Worm (Caenorhabditis elegans) whole organism, early embryonic: ENCODE results near the gene T05E12.9.

Source experiments
- B0310.2 ChIP-seq: sonication (generic microtip); optimal IDR thresholded peaks from 2 replicates; lab custom pipeline; 2016; ENCODE audit warnings: mild to moderate bottlenecking, missing genetic modification characterization, missing compliant biosample characterization
- aly-1 ChIP-seq: sonication (generic microtip); optimal IDR thresholded peaks from 2 replicates; lab custom pipeline; 2016; ENCODE audit warnings: missing genetic modification characterization, missing compliant biosample characterization
- ama-1 ChIP-seq: fragments of 150-350 bp; optimal IDR thresholded peaks from 2 replicates; lab custom pipeline; 2014
- ceh-36 ChIP-seq: sonication (generic microtip); optimal IDR thresholded peaks from 2 replicates; lab custom pipeline; 2016; ENCODE audit warnings: missing genetic modification characterization, inconsistent platforms, missing compliant biosample characterization
- ets-7 ChIP-seq: sonication (generic microtip); optimal IDR thresholded peaks from 2 replicates; lab custom pipeline; 2016; ENCODE audit warnings: missing genotype, missing genetic modification characterization, missing compliant biosample characterization
- flt-1 ChIP-seq: fragments of 200-800 bp; sonication (Bioruptor generic); IDR thresholded peaks from 2 replicates; pipeline ENCODE4 v1.3.6; 2022; ENCODE audit warnings: missing genetic modification characterization, missing compliant biosample characterization
- hmg-4 ChIP-seq: fragments of 200-800 bp; sonication (Bioruptor generic); optimal IDR thresholded peaks from 2 replicates; lab custom pipeline; 2018; ENCODE audit warnings: mild to moderate bottlenecking, missing genetic modification characterization, missing compliant biosample characterization
- hnd-1 ChIP-seq: sonication (generic microtip); optimal IDR thresholded peaks from 2 replicates; lab custom pipeline; 2016; ENCODE audit warnings: missing genetic modification characterization, missing compliant biosample characterization
- pes-1 ChIP-seq: fragments of 200-800 bp; sonication (Bioruptor generic); IDR thresholded peaks from 2 replicates; pipeline ENCODE4 v1.3.6; 2022; ENCODE audit warnings: missing genetic modification reagents, missing genetic modification characterization, missing compliant biosample characterization
- scrt-1 ChIP-seq: fragments of 200-800 bp; sonication (Bioruptor generic); IDR thresholded peaks from 2 replicates; pipeline ENCODE4 v1.3.6; 2022; ENCODE audit warnings: missing genetic modification characterization, missing compliant biosample characterization
- tbx-11 ChIP-seq: fragments of 200-800 bp; sonication (Bioruptor generic); IDR thresholded peaks from 2 replicates; pipeline ENCODE4 v1.3.6; 2022; ENCODE audit warnings: missing genetic modification characterization, missing compliant biosample characterization
- tbx-37 ChIP-seq: fragments of 200-800 bp; sonication (Bioruptor generic); conservative IDR thresholded peaks from 2 replicates; pipeline ENCODE4 v1.3.6; 2022; ENCODE audit warnings: missing genetic modification reagents, missing genetic modification characterization, missing compliant biosample characterization

- TF ChIP-seq ets-7 (tag; lab: Kevin White, UChicago) (no peak), hmg-4 (no peak), ama-1 (lab: Kevin White, UChicago) (no peak), B0310.2 (tag; lab: Kevin White, UChicago) (no peak), flt-1 (GFP tag; lab: Robert Waterston, UW) (no peak), hnd-1 (no peak), scrt-1 (GFP tag; lab: Robert Waterston, UW) (no peak), aly-1 (tag; lab: Kevin White, UChicago) (no peak), tbx-37 (no peak), pes-1 (no peak), ceh-36 (tag; lab: Kevin White, UChicago) (no peak), tbx-11 (GFP tag; lab: Robert Waterston, UW) (no peak)
Measured at ce11 chrV:17059987-17060386, 22.6 kb downstream of the T05E12.9 start, which contains the start of gene sri-66.
